Worm (Caenorhabditis elegans): ENCODE measurements around the gene sulp-3.

DNA sequence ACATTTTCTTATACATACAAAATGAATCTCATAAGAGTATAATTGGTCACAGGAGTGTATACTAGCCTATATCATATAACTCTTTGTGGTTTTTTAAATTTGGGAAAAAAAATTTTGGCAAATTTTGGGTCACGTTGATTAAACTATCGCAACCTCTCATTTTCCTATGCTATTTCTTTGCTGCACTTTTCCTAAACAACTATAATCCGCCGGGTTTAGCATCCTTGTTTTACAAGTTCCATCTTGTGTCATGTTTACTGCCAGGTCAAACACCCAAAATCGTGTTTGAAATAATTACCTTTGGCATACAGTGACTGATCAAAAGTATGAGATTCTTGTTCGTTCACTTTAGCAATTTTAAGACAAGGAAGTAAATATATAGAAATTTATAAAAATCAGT is at the start of gene sulp-3:
- TF ChIP-seq elt-3 (tag; optimal IDR thresholded peaks at IDR 0.05), result no peak
- TF ChIP-seq fos-1 (tag; optimal IDR thresholded peaks at IDR 0.05), result no peak
- no peak for TF ChIP-seq lin-39 (tag; optimal IDR thresholded peaks at IDR 0.05)
- no peak for TF ChIP-seq peb-1 (tag; optimal IDR thresholded peaks at IDR 0.05)
- TF ChIP-seq nhr-77 (tag; optimal IDR thresholded peaks at IDR 0.05), result no peak
- no peak for TF ChIP-seq unc-62 (GFP tag; optimal IDR thresholded peaks at IDR 0.05)
- no peak for TF ChIP-seq lsy-2 (tag; optimal IDR thresholded peaks at IDR 0.05)
- TF ChIP-seq aly-2 (tag; optimal IDR thresholded peaks at IDR 0.05), result no peak
- TF ChIP-seq mdl-1 (tag; optimal IDR thresholded peaks at IDR 0.05), result no peak
- no peak for TF ChIP-seq alr-1 (tag; optimal IDR thresholded peaks at IDR 0.05)
